Worm (Caenorhabditis elegans): ENCODE results near the gene edg-1.

- TF ChIP-seq him-1 (tag; optimal IDR thresholded peaks at IDR 0.05) (no peak), dao-5 (tag; optimal IDR thresholded peaks at IDR 0.05) (no peak), W03F9.2 (tag; optimal IDR thresholded peaks at IDR 0.05) (no peak)
Measured at ce11 chrIV:11336180-11336579, 15.6 kb downstream of the edg-1 start.
